Worm (Caenorhabditis elegans) whole organism, L4 larva: Measurements from ENCODE around the gene R02E4.2.

ENCODE experiments used
- F10B5.3 ChIP-seq: sonication (generic microtip); optimal IDR thresholded peaks from 2 replicates; lab custom pipeline; 2016; ENCODE audit warnings: mild to moderate bottlenecking, missing genetic modification characterization, missing compliant biosample characterization
- F26F4.8 ChIP-seq: fragments of 200-800 bp; sonication (Bioruptor generic); conservative IDR thresholded peaks from 2 replicates; pipeline ENCODE4 v1.3.6; 2022; ENCODE audit warnings: missing genetic modification characterization, missing compliant biosample characterization
- F37D6.2 ChIP-seq: sonication (generic microtip); optimal IDR thresholded peaks from 2 replicates; lab custom pipeline; 2016; ENCODE audit warnings: mild to moderate bottlenecking, missing genetic modification characterization, missing compliant biosample characterization
- F44E2.7 ChIP-seq: fragments of 200-800 bp; sonication (Bioruptor generic); IDR thresholded peaks from 2 replicates; pipeline ENCODE4 v2.1.2; 2022; ENCODE audit warnings: missing genetic modification characterization, missing compliant biosample characterization
- T20F7.1 ChIP-seq: fragments of 200-800 bp; sonication (Bioruptor generic); optimal IDR thresholded peaks from 2 replicates; lab custom pipeline; 2018; ENCODE audit warnings: mild to moderate bottlenecking, missing genetic modification characterization, missing compliant biosample characterization
- Y105C5A.15 ChIP-seq: fragments of 200-800 bp; sonication (Bioruptor generic); IDR thresholded peaks from 2 replicates; pipeline ENCODE4 v1.3.6; 2022; ENCODE audit warnings: missing genetic modification characterization, missing compliant biosample characterization
- Y5F2A.4 ChIP-seq: fragments of 200-800 bp; sonication (Bioruptor generic); optimal IDR thresholded peaks from 2 replicates; lab custom pipeline; 2018; ENCODE audit warnings: mild to moderate bottlenecking, missing genetic modification characterization, missing compliant biosample characterization
- Y75B8A.6 ChIP-seq: fragments of 200-800 bp; sonication (Bioruptor generic); IDR thresholded peaks from 2 replicates; pipeline ENCODE4 v1.3.6; 2022; ENCODE audit warnings: missing genetic modification reagents, missing genetic modification characterization, missing compliant biosample characterization
- ama-1 ChIP-seq: fragments of 150-350 bp; optimal IDR thresholded peaks from 2 replicates; lab custom pipeline; 2014; ENCODE audit warnings: inconsistent platforms, mixed read lengths
- arid-1 ChIP-seq: fragments of 200-800 bp; sonication (Bioruptor generic); conservative IDR thresholded peaks from 2 replicates; pipeline ENCODE4 v1.3.6; 2022; ENCODE audit warnings: missing genetic modification reagents, missing genetic modification characterization, missing compliant biosample characterization
- attf-4 ChIP-seq: sonication (generic microtip); optimal IDR thresholded peaks from 3 replicates; lab custom pipeline; 2017; ENCODE audit warnings: missing biosample characterization, missing genetic modification characterization
- ceh-20 ChIP-seq: fragments of 200-800 bp; sonication (Bioruptor generic); IDR thresholded peaks from 2 replicates; pipeline ENCODE4 v1.3.6; 2022; ENCODE audit warnings: missing genetic modification reagents, missing genetic modification characterization, missing compliant biosample characterization
- ceh-32 ChIP-seq: sonication (generic microtip); optimal IDR thresholded peaks from 2 replicates; lab custom pipeline; 2016; ENCODE audit warnings: mild to moderate bottlenecking, missing genetic modification characterization, missing compliant biosample characterization; ENCODE audit not compliant: poor library complexity
- ceh-44 ChIP-seq: fragments of 200-800 bp; sonication (Bioruptor generic); IDR thresholded peaks from 2 replicates; pipeline ENCODE4 v1.3.6; 2022; ENCODE audit warnings: missing genetic modification reagents, missing genetic modification characterization, missing compliant biosample characterization
- ceh-62 ChIP-seq: sonication (generic microtip); optimal IDR thresholded peaks from 2 replicates; lab custom pipeline; 2017; ENCODE audit warnings: missing biosample characterization, missing genetic modification characterization
- cey-2 ChIP-seq: sonication (generic microtip); optimal IDR thresholded peaks from 3 replicates; lab custom pipeline; 2017; ENCODE audit warnings: missing genetic modification characterization, mild to moderate bottlenecking, missing compliant biosample characterization, antibody characterized with exemption, borderline replicate concordance; ENCODE audit not compliant: insufficient read depth
- dpl-1 ChIP-seq: fragments of 150-350 bp; optimal IDR thresholded peaks from 2 replicates; lab custom pipeline; 2014; ENCODE audit warnings: missing biosample characterization, missing genetic modification reagents, missing genetic modification characterization
- fos-1 ChIP-seq: fragments of 150-350 bp; optimal IDR thresholded peaks from 2 replicates; lab custom pipeline; 2014; ENCODE audit warnings: missing biosample characterization, missing genetic modification characterization
- hif-1 ChIP-seq, 2 experiments: sonication (generic microtip); optimal IDR thresholded peaks; 2 replicates each; lab custom pipeline; 2016 to 2017; ENCODE audit warnings: missing compliant biosample characterization in 2 of 2, missing genetic modification characterization in 2 of 2, missing genetic modification reagents in 2 of 2, missing genotype in 2 of 2, mild to moderate bottlenecking in 1 of 2
- hlh-11 ChIP-seq: fragments of 200-800 bp; sonication (Bioruptor generic); optimal IDR thresholded peaks from 2 replicates; lab custom pipeline; 2018; ENCODE audit warnings: mild to moderate bottlenecking, missing genetic modification characterization, missing compliant biosample characterization
- hmg-1.1 ChIP-seq: fragments of 200-800 bp; sonication (Bioruptor generic); IDR thresholded peaks from 2 replicates; pipeline ENCODE4 v1.3.6; 2022; ENCODE audit warnings: missing genetic modification reagents, missing genetic modification characterization, missing compliant biosample characterization
- lin-1 ChIP-seq: fragments of 200-800 bp; sonication (Bioruptor generic); IDR thresholded peaks from 2 replicates; pipeline ENCODE4 v1.3.6; 2022; ENCODE audit warnings: missing genetic modification reagents, missing genetic modification characterization, missing compliant biosample characterization
- lin-13 ChIP-seq: fragments of 150-350 bp; optimal IDR thresholded peaks from 2 replicates; lab custom pipeline; 2014; ENCODE audit warnings: missing biosample characterization, missing genetic modification reagents, missing genetic modification characterization
- lin-15B ChIP-seq: fragments of 150-350 bp; sonication (generic microtip); optimal IDR thresholded peaks from 3 replicates; lab custom pipeline; 2014; ENCODE audit warnings: missing biosample characterization, missing genetic modification characterization
- lin-29 ChIP-seq: fragments of 200-800 bp; sonication (Bioruptor generic); IDR thresholded peaks from 2 replicates; pipeline ENCODE4 v1.3.6; 2022; ENCODE audit warnings: missing genetic modification reagents, missing genetic modification characterization, missing compliant biosample characterization
- lin-39 ChIP-seq: fragments of 150-350 bp; optimal IDR thresholded peaks from 2 replicates; lab custom pipeline; 2014; ENCODE audit warnings: missing biosample characterization, missing genetic modification reagents, missing genetic modification characterization
- lir-3 ChIP-seq: sonication (generic microtip); optimal IDR thresholded peaks from 2 replicates; lab custom pipeline; 2016; ENCODE audit warnings: mild to moderate bottlenecking, missing genetic modification characterization, missing compliant biosample characterization
- mdl-1 ChIP-seq, 2 experiments: fragments of 150-350 bp in 1 of 2; sonication (generic microtip) in 1 of 2; optimal IDR thresholded peaks; 2 replicates each; lab custom pipeline; 2014 to 2017; ENCODE audit warnings: missing biosample characterization in 2 of 2, missing genetic modification characterization in 2 of 2
- mdt-29 ChIP-seq: fragments of 200-800 bp; sonication (Bioruptor generic); IDR thresholded peaks from 2 replicates; pipeline ENCODE4 v1.3.6; 2022; ENCODE audit warnings: missing genetic modification reagents, missing genetic modification characterization, missing compliant biosample characterization
- mep-1 ChIP-seq: fragments of 150-350 bp; sonication (generic microtip); optimal IDR thresholded peaks from 3 replicates; lab custom pipeline; 2014; ENCODE audit warnings: missing biosample characterization, missing genetic modification characterization
- mes-2 ChIP-seq: sonication (generic microtip); optimal IDR thresholded peaks from 2 replicates; lab custom pipeline; 2016; ENCODE audit warnings: missing genotype, mild to moderate bottlenecking, missing genetic modification characterization, missing compliant biosample characterization; ENCODE audit not compliant: poor library complexity, severe bottlenecking
- mxl-3 ChIP-seq: fragments of 200-800 bp; sonication (Bioruptor generic); optimal IDR thresholded peaks from 2 replicates; lab custom pipeline; 2018; ENCODE audit warnings: mild to moderate bottlenecking, missing genetic modification characterization, missing compliant biosample characterization
- nhr-10 ChIP-seq: fragments of 150-350 bp; optimal IDR thresholded peaks from 2 replicates; lab custom pipeline; 2014; ENCODE audit warnings: missing biosample characterization, missing genetic modification characterization
- nhr-102 ChIP-seq: sonication (generic microtip); optimal IDR thresholded peaks from 2 replicates; lab custom pipeline; 2016; ENCODE audit warnings: mild to moderate bottlenecking, missing genetic modification characterization, moderate library complexity, missing compliant biosample characterization
- nhr-25 ChIP-seq: sonication (generic microtip); optimal IDR thresholded peaks from 2 replicates; lab custom pipeline; 2017; ENCODE audit warnings: missing genetic modification characterization, mild to moderate bottlenecking, missing compliant biosample characterization, antibody characterized with exemption, moderate library complexity, borderline replicate concordance; ENCODE audit not compliant: insufficient read depth
- nhr-42 ChIP-seq: fragments of 200-800 bp; sonication (Bioruptor generic); IDR thresholded peaks from 2 replicates; pipeline ENCODE4 v1.3.6; 2022; ENCODE audit warnings: missing genetic modification characterization, missing compliant biosample characterization
- nhr-6 ChIP-seq: fragments of 150-350 bp; optimal IDR thresholded peaks from 2 replicates; lab custom pipeline; 2014; ENCODE audit warnings: missing biosample characterization, missing genetic modification characterization
- nhr-77 ChIP-seq: fragments of 150-350 bp; optimal IDR thresholded peaks from 2 replicates; lab custom pipeline; 2014; ENCODE audit warnings: missing biosample characterization, missing genetic modification characterization
- pha-4 ChIP-seq, 2 experiments: fragments of 150-350 bp in 1 of 2; fragments of 200-800 bp in 1 of 2; sonication (Bioruptor generic) in 1 of 2; IDR thresholded peaks in 1 of 2; optimal IDR thresholded peaks in 1 of 2; 2 replicates each; pipeline versions ENCODE4 v1.3.6 to Lab custom; 2014 to 2022; ENCODE audit warnings: missing genetic modification characterization in 2 of 2, missing genetic modification reagents in 2 of 2, missing biosample characterization in 1 of 2, missing compliant biosample characterization in 1 of 2
- rbr-2 ChIP-seq: sonication (generic microtip); optimal IDR thresholded peaks from 2 replicates; lab custom pipeline; 2016; ENCODE audit warnings: missing genotype, missing genetic modification characterization, missing compliant biosample characterization
- set-16 ChIP-seq: fragments of 200-800 bp; sonication (Bioruptor generic); IDR thresholded peaks from 2 replicates; pipeline ENCODE4 v1.3.6; 2022; ENCODE audit warnings: missing genetic modification reagents, missing genetic modification characterization, missing compliant biosample characterization
- spr-3 ChIP-seq: fragments of 200-800 bp; sonication (Bioruptor generic); optimal IDR thresholded peaks from 2 replicates; lab custom pipeline; 2018; ENCODE audit warnings: mild to moderate bottlenecking, missing genetic modification characterization, missing compliant biosample characterization
- zag-1 ChIP-seq: fragments of 150-350 bp; optimal IDR thresholded peaks from 2 replicates; lab custom pipeline; 2014; ENCODE audit warnings: missing biosample characterization, missing genetic modification characterization
- zfp-2 ChIP-seq: sonication (generic microtip); optimal IDR thresholded peaks from 2 replicates; lab custom pipeline; 2016; ENCODE audit warnings: mild to moderate bottlenecking, missing genetic modification characterization, missing compliant biosample characterization
- zfp-3 ChIP-seq: fragments of 200-800 bp; sonication (Bioruptor generic); conservative IDR thresholded peaks from 2 replicates; pipeline ENCODE4 v1.3.6; 2022; ENCODE audit warnings: missing genetic modification reagents, missing genetic modification characterization, missing compliant biosample characterization
- zip-11 ChIP-seq: fragments of 200-800 bp; sonication (Bioruptor generic); IDR thresholded peaks from 2 replicates; pipeline ENCODE4 v1.3.6; 2022; ENCODE audit warnings: missing genetic modification characterization, missing compliant biosample characterization
- zip-2 ChIP-seq: fragments of 150-350 bp; optimal IDR thresholded peaks from 2 replicates; lab custom pipeline; 2014; ENCODE audit warnings: missing biosample characterization, missing genetic modification characterization
- ztf-11 ChIP-seq: fragments of 150-350 bp; optimal IDR thresholded peaks from 2 replicates; lab custom pipeline; 2014; ENCODE audit warnings: missing biosample characterization, missing genetic modification characterization

The R02E4.2 gene

ce11 chrX:4145051-4145826, 38.0 kb downstream of the R02E4.2 start (continued):
- no peak for TF ChIP-seq lin-29 (GFP tag; lab: Robert Waterston, UW)
- no peak for TF ChIP-seq F10B5.3 (tag; lab: Kevin White, UChicago)
- peak; percentile 54 for TF ChIP-seq rbr-2 (tag; lab: Kevin White, UChicago)
- peak; percentile 23 for TF ChIP-seq dpl-1
- no peak for TF ChIP-seq lin-15B (tag; lab: Kevin White, UChicago)
- TF ChIP-seq hmg-1.1 (GFP tag; lab: Robert Waterston, UW): peak; percentile 62
- no peak for TF ChIP-seq lin-39 (tag; lab: Kevin White, UChicago)
- TF ChIP-seq mdl-1 (tag; optimal IDR thresholded peaks at IDR 0.05; lab: Kevin White, UChicago): peak; percentile 97 to 98
- peak; percentile 9 for TF ChIP-seq nhr-6 (tag; lab: Kevin White, UChicago)
- no peak for TF ChIP-seq ztf-11 (tag; lab: Kevin White, UChicago)
- TF ChIP-seq pha-4 (GFP tag; IDR thresholded peaks at IDR 0.05; lab: Robert Waterston, UW): peak; percentile 38; the same call in 1 of the 2 replicates
- peak; percentile 55 for TF ChIP-seq pha-4 (tag; optimal IDR thresholded peaks at IDR 0.05; lab: Kevin White, UChicago)
- peak; percentile 95 for TF ChIP-seq hlh-11 (tag; lab: Kevin White, UChicago)
- no peak for TF ChIP-seq zag-1 (tag; lab: Kevin White, UChicago)
- peak; percentile 39 for TF ChIP-seq lin-13
- peak; percentile 15; the same call in 1 of the 2 replicates for TF ChIP-seq ceh-20 (GFP tag; lab: Robert Waterston, UW)
- TF ChIP-seq zip-11: no peak
- TF ChIP-seq nhr-77: peak; percentile 49
- peak; percentile 58; the same call in 1 of the 2 replicates for TF ChIP-seq lin-1 (GFP tag; lab: Robert Waterston, UW)
- no peak for TF ChIP-seq F26F4.8 (GFP tag; lab: Robert Waterston, UW)
- TF ChIP-seq cey-2: no peak
- TF ChIP-seq nhr-10 (tag; lab: Kevin White, UChicago): peak; percentile 48
- TF ChIP-seq nhr-42 (GFP tag; lab: Robert Waterston, UW): 0 out of 2 replicates have a peak, but pooled peaks have one; percentile 47
- TF ChIP-seq lir-3 (tag; lab: Kevin White, UChicago): no peak
- TF ChIP-seq T20F7.1 (GFP tag; lab: Kevin White, UChicago): no peak
- no peak for TF ChIP-seq Y105C5A.15
- TF ChIP-seq set-16: peak; percentile 60; the same call in 1 of the 2 replicates
- TF ChIP-seq ceh-62 (tag; lab: Kevin White, UChicago): no peak
- no peak for TF ChIP-seq Y75B8A.6 (GFP tag; lab: Robert Waterston, UW)
- no peak for TF ChIP-seq ceh-32
- TF ChIP-seq spr-3 (GFP tag; lab: Kevin White, UChicago): no peak
- TF ChIP-seq ama-1: peak; percentile 80
- peak; percentile 63 for TF ChIP-seq mes-2
- TF ChIP-seq arid-1 (GFP tag; lab: Robert Waterston, UW): peak; percentile 33; the same call in 1 of the 2 replicates
- no peak for TF ChIP-seq attf-4 (tag; lab: Kevin White, UChicago)
- TF ChIP-seq fos-1: no peak
- TF ChIP-seq F37D6.2 (tag; lab: Kevin White, UChicago): peak; percentile 64
- TF ChIP-seq zip-2: no peak
- peak; percentile 93 for TF ChIP-seq mxl-3 (GFP tag; lab: Kevin White, UChicago)
- no peak for TF ChIP-seq zfp-3
- TF ChIP-seq zfp-2 (tag; lab: Kevin White, UChicago): peak; percentile 36
- TF ChIP-seq mep-1 (tag; lab: Kevin White, UChicago): peak; percentile 82
- peak; percentile 67; the same call in 1 of the 2 replicates for TF ChIP-seq ceh-44 (GFP tag; lab: Robert Waterston, UW)
- TF ChIP-seq hif-1 (tag; optimal IDR thresholded peaks at IDR 0.05; lab: Kevin White, UChicago): peak; percentile 35 to 83
- peak; percentile 18; the same call in 1 of the 2 replicates for TF ChIP-seq mdt-29
- TF ChIP-seq F44E2.7: no peak
- TF ChIP-seq nhr-25: peak; percentile 95
- TF ChIP-seq Y5F2A.4 (GFP tag; lab: Kevin White, UChicago): peak; percentile 40
- TF ChIP-seq nhr-102 (tag; lab: Kevin White, UChicago): peak; percentile 64
